Fruit fly (Drosophila melanogaster) whole organism, embryonic: ENCODE data around the gene dpr14.
A peak's percentile ranks its signal among the peaks of the same experiment; 100 is the strongest.

Experiments
- Adf1 ChIP-seq: fragments of 200-800 bp; sonication (Bioruptor generic); IDR thresholded peaks from 2 replicates; pipeline ENCODE4 v1.3.6; 2022; ENCODE audit warnings: missing biosample characterization, missing genetic modification characterization
- CG10321 ChIP-seq: fragments of 200-800 bp; sonication (Bioruptor generic); IDR thresholded peaks from 2 replicates; pipeline ENCODE4 v1.3.6; 2022; ENCODE audit warnings: missing biosample characterization, missing genetic modification characterization
- CG10543 ChIP-seq: fragments of 200-800 bp; sonication (Bioruptor generic); optimal IDR thresholded peaks from 3 replicates; lab custom pipeline; 2017; ENCODE audit warnings: missing biosample characterization, mild to moderate bottlenecking, missing genetic modification characterization, moderate library complexity
- CG11085 ChIP-seq: fragments of 200-800 bp; sonication (Bioruptor generic); IDR thresholded peaks from 2 replicates; pipeline ENCODE4 v1.3.6; 2022; ENCODE audit warnings: missing biosample characterization, missing genetic modification characterization
- CG11456 ChIP-seq: fragments of 200-800 bp; sonication (Bioruptor generic); IDR thresholded peaks from 3 replicates; pipeline ENCODE4 v1.3.6; 2022; ENCODE audit warnings: missing biosample characterization, missing genetic modification characterization
- CG1233 ChIP-seq: fragments of 200-800 bp; sonication (Bioruptor generic); optimal IDR thresholded peaks from 4 replicates; lab custom pipeline; 2018; ENCODE audit warnings: missing biosample characterization, mild to moderate bottlenecking, missing genetic modification characterization
- CG12659 ChIP-seq: fragments of 200-800 bp; sonication (Bioruptor generic); optimal IDR thresholded peaks from 3 replicates; lab custom pipeline; 2017; ENCODE audit warnings: mild to moderate bottlenecking, missing biosample characterization, missing genetic modification reagents, missing genetic modification characterization
- CG13287 ChIP-seq: fragments of 200-800 bp; sonication (Bioruptor generic); IDR thresholded peaks from 2 replicates; pipeline ENCODE4 v1.3.6; 2022; ENCODE audit warnings: missing biosample characterization, missing genetic modification characterization; ENCODE audit not compliant: partially characterized antibody
- CG16813 ChIP-seq: fragments of 200-800 bp; sonication (Bioruptor generic); IDR thresholded peaks from 3 replicates; pipeline ENCODE4 v1.3.6; 2022; ENCODE audit warnings: missing biosample characterization, missing genetic modification characterization; ENCODE audit not compliant: partially characterized antibody
- CG2129 ChIP-seq: fragments of 200-800 bp; sonication (Bioruptor generic); IDR thresholded peaks from 2 replicates; pipeline ENCODE4 v1.3.6; 2022; ENCODE audit warnings: missing biosample characterization, missing genetic modification characterization; ENCODE audit not compliant: partially characterized antibody
- CG2712 ChIP-seq: fragments of 200-800 bp; optimal IDR thresholded peaks from 3 replicates; lab custom pipeline; 2019; ENCODE audit warnings: missing biosample characterization, mild to moderate bottlenecking, missing genetic modification characterization, moderate library complexity
- CG31441 ChIP-seq: fragments of 200-800 bp; sonication (Bioruptor generic); IDR thresholded peaks from 2 replicates; pipeline ENCODE4 v1.3.6; 2022; ENCODE audit warnings: missing biosample characterization, missing genetic modification characterization
- CG3163 ChIP-seq: fragments of 200-800 bp; sonication (Bioruptor generic); optimal IDR thresholded peaks from 3 replicates; lab custom pipeline; 2016; ENCODE audit warnings: missing biosample characterization, missing genetic modification characterization
- CG4617 ChIP-seq: fragments of 200-800 bp; sonication (Bioruptor generic); optimal IDR thresholded peaks from 3 replicates; lab custom pipeline; 2016; ENCODE audit warnings: missing biosample characterization, missing genetic modification characterization, borderline replicate concordance
- CG6272 ChIP-seq: fragments of 200-800 bp; sonication (Bioruptor generic); IDR thresholded peaks from 2 replicates; pipeline ENCODE4 v1.3.6; 2022; ENCODE audit warnings: missing biosample characterization, missing genetic modification characterization
- CG6765 ChIP-seq: fragments of 200-800 bp; sonication (Bioruptor generic); optimal IDR thresholded peaks from 3 replicates; lab custom pipeline; 2017; ENCODE audit warnings: missing biosample characterization, mild to moderate bottlenecking, missing genetic modification characterization
- CG7357 ChIP-seq: fragments of 200-800 bp; sonication (Bioruptor generic); IDR thresholded peaks from 3 replicates; pipeline ENCODE4 v1.3.6; 2022; ENCODE audit warnings: missing biosample characterization, missing genetic modification characterization
- CG7839 ChIP-seq: fragments of 200-800 bp; sonication (Bioruptor generic); optimal IDR thresholded peaks from 3 replicates; lab custom pipeline; 2018; ENCODE audit warnings: missing biosample characterization, mild to moderate bottlenecking, missing genetic modification characterization, moderate library complexity
- CG7963 ChIP-seq: fragments of 200-800 bp; sonication (Bioruptor generic); IDR thresholded peaks from 3 replicates; pipeline ENCODE4 v1.3.6; 2022; ENCODE audit warnings: missing biosample characterization, missing genetic modification characterization; ENCODE audit not compliant: partially characterized antibody
- Doc3 ChIP-seq: fragments of 200-800 bp; sonication (Bioruptor generic); IDR thresholded peaks from 3 replicates; pipeline ENCODE4 v1.3.6; 2022; ENCODE audit warnings: missing biosample characterization, missing genetic modification characterization; ENCODE audit not compliant: partially characterized antibody
- Dp ChIP-seq: fragments of 200-800 bp; sonication (Bioruptor generic); optimal IDR thresholded peaks from 2 replicates; lab custom pipeline; 2018; ENCODE audit warnings: missing biosample characterization, mild to moderate bottlenecking, missing genetic modification characterization, moderate library complexity
- Drgx ChIP-seq: fragments of 200-800 bp; sonication (Bioruptor generic); IDR thresholded peaks from 2 replicates; pipeline ENCODE4 v1.3.6; 2022; ENCODE audit warnings: missing biosample characterization, missing genetic modification characterization
- Ets97D ChIP-seq: fragments of 200-800 bp; sonication (Bioruptor generic); optimal IDR thresholded peaks from 3 replicates; lab custom pipeline; 2016; ENCODE audit warnings: missing biosample characterization, missing genetic modification characterization
- HLH4C ChIP-seq: fragments of 200-800 bp; sonication (Bioruptor generic); IDR thresholded peaks from 3 replicates; pipeline ENCODE4 v1.3.6; 2022; ENCODE audit warnings: missing biosample characterization, missing genetic modification characterization; ENCODE audit not compliant: partially characterized antibody
- Hand ChIP-seq: fragments of 200-800 bp; sonication (Bioruptor generic); optimal IDR thresholded peaks from 2 replicates; lab custom pipeline; 2017; ENCODE audit warnings: mild to moderate bottlenecking, missing biosample characterization, missing genetic modification reagents, missing genetic modification characterization
- Lpt ChIP-seq: fragments of >200 bp; optimal IDR thresholded peaks from 2 replicates; lab custom pipeline; 2018; ENCODE audit warnings: missing biosample characterization, missing genetic modification characterization
- Mad ChIP-seq: fragments of 200-800 bp; sonication (Bioruptor generic); optimal IDR thresholded peaks from 2 replicates; lab custom pipeline; 2016; ENCODE audit warnings: missing biosample characterization, missing genetic modification characterization
- NC2β ChIP-seq: fragments of 200-800 bp; sonication (Bioruptor generic); optimal IDR thresholded peaks from 2 replicates; lab custom pipeline; 2016; ENCODE audit warnings: missing biosample characterization, missing genetic modification characterization
- Nf-YC ChIP-seq: fragments of 200-800 bp; optimal IDR thresholded peaks from 3 replicates; lab custom pipeline; 2019; ENCODE audit warnings: missing biosample characterization, mild to moderate bottlenecking, missing genetic modification characterization, moderate library complexity
- Optix ChIP-seq: fragments of 200-800 bp; sonication (Bioruptor generic); IDR thresholded peaks from 3 replicates; pipeline ENCODE4 v1.3.6; 2022; ENCODE audit warnings: missing biosample characterization, missing genetic modification characterization
- PHDP ChIP-seq: fragments of 200-800 bp; sonication (Bioruptor generic); optimal IDR thresholded peaks from 3 replicates; lab custom pipeline; 2018; ENCODE audit warnings: missing biosample characterization, mild to moderate bottlenecking, missing genetic modification characterization, moderate library complexity
- Scr ChIP-seq: fragments of 200-800 bp; sonication (Bioruptor generic); IDR thresholded peaks from 2 replicates; pipeline ENCODE4 v1.3.6; 2022; ENCODE audit warnings: missing biosample characterization, missing genetic modification characterization; ENCODE audit not compliant: partially characterized antibody
- bsh ChIP-seq, 2 experiments: fragments of 200-800 bp; sonication (Bioruptor generic); optimal IDR thresholded peaks; 2 replicates each; lab custom pipeline; 2017 to 2018; ENCODE audit warnings: mild to moderate bottlenecking in 2 of 2, missing biosample characterization in 2 of 2, missing genetic modification characterization in 2 of 2, moderate library complexity in 1 of 2
- cato ChIP-seq: fragments of 200-800 bp; sonication (Bioruptor generic); optimal IDR thresholded peaks from 2 replicates; lab custom pipeline; 2016; ENCODE audit warnings: missing biosample characterization, missing genetic modification characterization, borderline replicate concordance
- cg ChIP-seq: fragments of 200-800 bp; sonication (Bioruptor generic); optimal IDR thresholded peaks from 3 replicates; lab custom pipeline; 2019; ENCODE audit warnings: missing biosample characterization, mild to moderate bottlenecking, missing genetic modification characterization, moderate library complexity
- da ChIP-seq: fragments of 200-800 bp; sonication (Bioruptor generic); optimal IDR thresholded peaks from 2 replicates; lab custom pipeline; 2016; ENCODE audit warnings: missing biosample characterization, missing genetic modification characterization
- emc ChIP-seq: fragments of 200-800 bp; sonication (Bioruptor generic); optimal IDR thresholded peaks from 2 replicates; lab custom pipeline; 2016; ENCODE audit warnings: missing biosample characterization, missing genetic modification characterization
- fd64A ChIP-seq: fragments of 200-800 bp; sonication (Bioruptor generic); optimal IDR thresholded peaks from 3 replicates; lab custom pipeline; 2018; ENCODE audit warnings: missing biosample characterization, mild to moderate bottlenecking, missing genetic modification characterization
- inv ChIP-seq: fragments of 200-800 bp; sonication (Bioruptor generic); IDR thresholded peaks from 2 replicates; pipeline ENCODE4 v1.3.6; 2022; ENCODE audit warnings: missing biosample characterization, missing genetic modification characterization; ENCODE audit not compliant: partially characterized antibody
- knrl ChIP-seq: fragments of 200-800 bp; sonication (Bioruptor generic); IDR thresholded peaks from 3 replicates; pipeline ENCODE4 v1.3.6; 2022; ENCODE audit warnings: missing biosample characterization, missing genetic modification characterization; ENCODE audit not compliant: partially characterized antibody
- phol ChIP-seq: fragments of 200-800 bp; sonication (Bioruptor generic); optimal IDR thresholded peaks from 3 replicates; lab custom pipeline; 2018; ENCODE audit warnings: missing biosample characterization, mild to moderate bottlenecking, missing genetic modification characterization, moderate library complexity
- stc ChIP-seq: fragments of 200-800 bp; sonication (Bioruptor generic); IDR thresholded peaks from 2 replicates; pipeline ENCODE4 v1.3.6; 2022; ENCODE audit warnings: missing biosample characterization, missing genetic modification characterization
- tna ChIP-seq: fragments of 200-800 bp; sonication (Bioruptor generic); IDR thresholded peaks from 2 replicates; pipeline ENCODE4 v1.3.6; 2022; ENCODE audit warnings: missing biosample characterization, missing genetic modification characterization; ENCODE audit not compliant: partially characterized antibody
- toy ChIP-seq: fragments of 200-800 bp; sonication (Bioruptor generic); IDR thresholded peaks from 2 replicates; pipeline ENCODE4 v1.3.6; 2022; ENCODE audit warnings: missing biosample characterization, missing genetic modification characterization
- vnd ChIP-seq: fragments of 200-800 bp; sonication (Bioruptor generic); IDR thresholded peaks from 3 replicates; pipeline ENCODE4 v1.3.6; 2022; ENCODE audit warnings: missing biosample characterization, missing genetic modification characterization; ENCODE audit not compliant: partially characterized antibody
- z ChIP-seq: fragments of 200-800 bp; sonication (Bioruptor generic); IDR thresholded peaks from 3 replicates; pipeline ENCODE4 v1.3.6; 2022; ENCODE audit warnings: missing biosample characterization, missing genetic modification characterization
- zen ChIP-seq: fragments of 200-800 bp; sonication (Bioruptor generic); optimal IDR thresholded peaks from 3 replicates; lab custom pipeline; 2018; ENCODE audit warnings: missing biosample characterization, mild to moderate bottlenecking, missing genetic modification characterization, moderate library complexity
- zfh2 ChIP-seq: fragments of 200-800 bp; sonication (Bioruptor generic); optimal IDR thresholded peaks from 2 replicates; lab custom pipeline; 2016; ENCODE audit warnings: missing biosample characterization, missing genetic modification characterization

Gene dpr14

DNA sequence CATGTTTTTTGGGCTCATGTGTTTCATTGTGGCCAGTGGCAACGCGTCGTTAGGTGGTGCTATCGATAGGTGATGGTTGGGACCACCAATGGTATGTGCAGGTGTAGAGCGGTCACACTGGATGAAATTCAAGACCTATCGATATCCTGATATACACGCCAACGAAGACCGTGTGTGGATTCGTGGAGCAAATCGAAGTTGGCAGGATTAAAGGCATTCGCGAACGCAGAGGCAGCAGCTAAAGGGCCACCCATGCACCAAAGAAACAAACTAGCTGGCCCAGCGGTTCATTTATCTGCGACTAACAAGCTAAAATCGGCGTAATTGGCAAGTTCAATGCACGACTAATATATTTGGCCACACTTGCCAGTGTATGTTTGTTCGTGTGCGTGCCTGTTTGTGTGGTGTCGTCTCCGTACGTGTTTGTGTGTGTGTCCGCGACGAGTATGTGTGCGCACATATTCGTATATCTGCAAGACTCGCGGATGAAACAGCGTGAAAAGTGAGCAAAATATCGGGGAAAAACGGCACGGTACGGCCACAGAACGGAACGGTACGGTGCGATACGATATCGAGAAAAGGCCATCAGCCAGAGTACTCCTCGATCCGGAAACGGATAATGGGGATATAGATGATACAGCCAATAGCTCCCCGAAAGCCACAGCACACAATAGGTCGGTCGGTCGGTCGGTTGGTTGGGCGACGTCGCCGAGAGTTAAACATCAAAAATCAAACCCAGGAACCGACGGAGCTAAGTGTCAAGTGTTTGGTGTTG is 27.9 kb upstream of the dpr14 start, which contains the start of gene Ubr3 (continued):
- peak; percentile 78 for TF ChIP-seq Scr (GFP tag; lab: Robert Waterston, UW)
- peak; percentile 73 for TF ChIP-seq vnd (GFP tag; lab: Robert Waterston, UW)
- TF ChIP-seq CG10321 (GFP tag; lab: Robert Waterston, UW): no peak
- no peak for TF ChIP-seq Mad
- no peak for TF ChIP-seq CG11456 (GFP tag; lab: Robert Waterston, UW)
- peak; percentile 10 for TF ChIP-seq CG2712 (tag; lab: Kevin White, UChicago)
- TF ChIP-seq Dp (GFP tag; lab: Kevin White, UChicago): peak; percentile 8
- TF ChIP-seq emc: no peak
- TF ChIP-seq phol (tag; lab: Kevin White, UChicago): peak; percentile 20
- peak; percentile 80 for TF ChIP-seq CG4617
- peak; percentile 62 for TF ChIP-seq tna
- TF ChIP-seq CG6272 (GFP tag; lab: Robert Waterston, UW): no peak
- TF ChIP-seq CG1233 (GFP tag; lab: Kevin White, UChicago): no peak
- peak; percentile 79 for TF ChIP-seq knrl (GFP tag; lab: Robert Waterston, UW)
- TF ChIP-seq CG6765 (GFP tag; lab: Kevin White, UChicago): peak; percentile 26
- TF ChIP-seq Lpt (GFP tag; lab: Kevin White, UChicago): no peak
- 0 out of 2 replicates have a peak, but pooled peaks have one; percentile 30 for TF ChIP-seq CG2129 (GFP tag; lab: Robert Waterston, UW)
- peak; percentile 69 for TF ChIP-seq CG12659
- no peak for TF ChIP-seq da (GFP tag; lab: Kevin White, UChicago)
- no peak for TF ChIP-seq toy (GFP tag; lab: Robert Waterston, UW)
- TF ChIP-seq Doc3 (GFP tag; lab: Robert Waterston, UW): peak; percentile 54; the same call in 1 of the 3 replicates
- TF ChIP-seq z (GFP tag; lab: Robert Waterston, UW): no peak
- TF ChIP-seq zfh2: peak; percentile 22
- no peak for TF ChIP-seq CG11085
- no peak for TF ChIP-seq PHDP (tag; lab: Kevin White, UChicago)
- peak; percentile 5 for TF ChIP-seq CG7839 (tag; lab: Kevin White, UChicago)
- TF ChIP-seq Ets97D: peak; percentile 92
- peak; percentile 35 for TF ChIP-seq NC2β
- no peak for TF ChIP-seq stc (GFP tag; lab: Robert Waterston, UW)
- no peak for TF ChIP-seq CG31441 (GFP tag; lab: Robert Waterston, UW)
- no peak for TF ChIP-seq Hand (GFP tag; lab: Kevin White, UChicago)
- TF ChIP-seq fd64A: no peak
- TF ChIP-seq CG3163: no peak
- TF ChIP-seq cg (GFP tag; lab: Kevin White, UChicago): peak; percentile 95
- peak; percentile 74 for TF ChIP-seq inv (GFP tag; lab: Robert Waterston, UW)
- TF ChIP-seq Nf-YC (tag; lab: Kevin White, UChicago): peak; percentile 57
- TF ChIP-seq CG7963 (GFP tag; lab: Robert Waterston, UW): peak; percentile 74
- peak; percentile 77 for TF ChIP-seq CG13287 (GFP tag; lab: Robert Waterston, UW)
- TF ChIP-seq zen (tag; lab: Kevin White, UChicago): no peak
- peak; percentile 80 for TF ChIP-seq CG16813
- TF ChIP-seq CG7357 (GFP tag; lab: Robert Waterston, UW): peak; percentile 89
- no peak for TF ChIP-seq bsh (GFP tag; optimal IDR thresholded peaks at IDR 0.05; lab: Kevin White, UChicago)
- no peak for TF ChIP-seq Optix (GFP tag; lab: Robert Waterston, UW)
- peak; percentile 21 for TF ChIP-seq CG10543
- TF ChIP-seq cato (GFP tag; lab: Kevin White, UChicago): no peak
- TF ChIP-seq Adf1 (GFP tag; lab: Robert Waterston, UW): no peak
- no peak for TF ChIP-seq Drgx (GFP tag; lab: Robert Waterston, UW)
- peak; percentile 81 for TF ChIP-seq HLH4C (GFP tag; lab: Robert Waterston, UW)
